Worm (Caenorhabditis elegans) whole organism, L2 larva: ENCODE data around the gene F26F12.8.

Source experiments
- ZK546.5 ChIP-seq: sonication (generic microtip); optimal IDR thresholded peaks from 2 replicates; lab custom pipeline; 2017; ENCODE audit warnings: missing biosample characterization, missing genetic modification characterization
- ama-1 ChIP-seq: fragments of 150-350 bp; optimal IDR thresholded peaks from 2 replicates; lab custom pipeline; 2018; ENCODE audit warnings: inconsistent platforms
- fos-1 ChIP-seq: fragments of 150-350 bp; optimal IDR thresholded peaks from 2 replicates; lab custom pipeline; 2014; ENCODE audit warnings: missing biosample characterization, missing genetic modification characterization
- lin-13 ChIP-seq: fragments of 150-350 bp; optimal IDR thresholded peaks from 2 replicates; lab custom pipeline; 2014; ENCODE audit warnings: missing biosample characterization, missing genetic modification reagents, missing genetic modification characterization
- nhr-237 ChIP-seq: fragments of 150-350 bp; optimal IDR thresholded peaks from 2 replicates; lab custom pipeline; 2014; ENCODE audit warnings: missing biosample characterization, missing genetic modification characterization
- nhr-77 ChIP-seq: fragments of 150-350 bp; optimal IDR thresholded peaks from 2 replicates; lab custom pipeline; 2014; ENCODE audit warnings: missing biosample characterization, missing genetic modification characterization
- peb-1 ChIP-seq: fragments of 150-350 bp; optimal IDR thresholded peaks from 2 replicates; lab custom pipeline; 2014; ENCODE audit warnings: missing biosample characterization, missing genetic modification characterization
- unc-39 ChIP-seq: fragments of 150-350 bp; optimal IDR thresholded peaks from 2 replicates; lab custom pipeline; 2014; ENCODE audit warnings: missing biosample characterization, missing genetic modification characterization

ce11 chrV:5835397-5835796, 26.9 kb downstream of the F26F12.8 start:
- TF ChIP-seq ama-1, result no peak
- TF ChIP-seq nhr-77 (tag; lab: Kevin White, UChicago), result no peak
- TF ChIP-seq lin-13 (GFP tag; lab: Kevin White, UChicago), result no peak
- no peak for TF ChIP-seq fos-1 (tag; lab: Kevin White, UChicago)
- TF ChIP-seq unc-39, result no peak
- TF ChIP-seq nhr-237 (tag; lab: Kevin White, UChicago), result no peak
- TF ChIP-seq ZK546.5 (tag; lab: Kevin White, UChicago), result no peak
- no peak for TF ChIP-seq peb-1 (tag; lab: Kevin White, UChicago)
